Fruit fly (Drosophila melanogaster) whole organism, embryonic: ENCODE results near the gene D.

ENCODE experiments used
- CG16779 ChIP-seq: fragments of 200-800 bp; sonication (Bioruptor generic); IDR thresholded peaks from 2 replicates; pipeline ENCODE4 v1.3.6; 2022; ENCODE audit warnings: missing biosample characterization, missing genetic modification characterization
- CG7786 ChIP-seq: fragments of 200-800 bp; sonication (Bioruptor generic); optimal IDR thresholded peaks from 2 replicates; lab custom pipeline; 2016; ENCODE audit warnings: missing biosample characterization, missing genetic modification characterization
- Dip2 ChIP-seq: fragments of 200-800 bp; sonication (Bioruptor generic); IDR thresholded peaks from 2 replicates; pipeline ENCODE4 v1.3.6; 2022; ENCODE audit warnings: missing biosample characterization, missing genetic modification characterization
- ind ChIP-seq: fragments of 200-800 bp; sonication (Bioruptor generic); optimal IDR thresholded peaks from 3 replicates; lab custom pipeline; 2016; ENCODE audit warnings: missing biosample characterization, missing genetic modification characterization
- inv ChIP-seq: fragments of 200-800 bp; sonication (Bioruptor generic); IDR thresholded peaks from 2 replicates; pipeline ENCODE4 v1.3.6; 2022; ENCODE audit warnings: missing biosample characterization, missing genetic modification characterization; ENCODE audit not compliant: partially characterized antibody
- oc ChIP-seq: fragments of 200-800 bp; sonication (Bioruptor generic); optimal IDR thresholded peaks from 2 replicates; lab custom pipeline; 2018; ENCODE audit warnings: missing biosample characterization, mild to moderate bottlenecking, missing genetic modification characterization, moderate library complexity
- sc ChIP-seq, 3 experiments: fragments of >200 bp in 2 of 3; fragments of 200-800 bp in 1 of 3; sonication (Bioruptor generic) in 1 of 3; optimal IDR thresholded peaks; 2 replicates in 2 of 3; 3 replicates in 1 of 3; lab custom pipeline; 2017; ENCODE audit warnings: mild to moderate bottlenecking in 1 of 3, missing biosample characterization in 1 of 3, missing genetic modification characterization in 1 of 3, missing genetic modification reagents in 1 of 3
- tx ChIP-seq: fragments of 200-800 bp; sonication (Bioruptor generic); optimal IDR thresholded peaks from 2 replicates; lab custom pipeline; 2016; ENCODE audit warnings: missing biosample characterization, missing genetic modification characterization

DNA sequence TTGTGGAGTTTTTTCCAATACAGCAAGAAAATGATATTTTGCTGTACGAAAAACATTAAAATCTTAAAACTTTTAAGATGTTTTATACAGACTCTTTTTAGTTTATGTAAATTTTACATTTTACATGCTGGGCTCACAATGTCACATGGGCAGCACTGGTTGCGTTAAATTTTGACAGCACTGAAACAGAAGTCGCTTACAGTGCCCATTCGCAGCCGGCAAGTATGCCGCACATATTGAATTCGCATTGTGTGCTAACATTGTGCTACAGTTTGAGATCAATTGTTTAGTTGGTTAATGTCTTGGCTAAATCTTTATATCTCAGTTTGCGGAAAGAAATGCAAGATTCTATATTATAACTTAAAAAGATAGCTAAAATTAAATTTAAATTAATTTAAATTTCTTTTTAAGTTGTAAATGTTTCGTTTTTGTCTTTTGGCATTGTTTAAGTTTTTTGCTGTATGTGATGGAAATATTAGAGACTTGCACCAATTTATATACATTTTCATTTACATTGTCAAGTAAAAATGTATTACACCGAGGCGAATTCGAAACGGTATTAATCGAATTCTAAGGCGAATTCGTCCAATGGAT lies 34.0 kb upstream of the D start:
- TF ChIP-seq sc (optimal IDR thresholded peaks at IDR 0.05; lab: Kevin White, UChicago) (no peak), sc (GFP tag; optimal IDR thresholded peaks at IDR 0.05; lab: Kevin White, UChicago) (no peak), CG16779 (GFP tag; lab: Robert Waterston, UW) (no peak), ind (GFP tag; lab: Kevin White, UChicago) (no peak), oc (tag; lab: Kevin White, UChicago) (no peak), Dip2 (GFP tag; lab: Robert Waterston, UW) (no peak), tx (GFP tag; lab: Kevin White, UChicago) (no peak), CG7786 (GFP tag; lab: Kevin White, UChicago) (no peak), inv (GFP tag; lab: Robert Waterston, UW) (no peak; the same call in 1 of the 2 replicates)
